Fruit fly (Drosophila melanogaster): ENCODE results near the gene Msp300.

Gene Msp300

DNA sequence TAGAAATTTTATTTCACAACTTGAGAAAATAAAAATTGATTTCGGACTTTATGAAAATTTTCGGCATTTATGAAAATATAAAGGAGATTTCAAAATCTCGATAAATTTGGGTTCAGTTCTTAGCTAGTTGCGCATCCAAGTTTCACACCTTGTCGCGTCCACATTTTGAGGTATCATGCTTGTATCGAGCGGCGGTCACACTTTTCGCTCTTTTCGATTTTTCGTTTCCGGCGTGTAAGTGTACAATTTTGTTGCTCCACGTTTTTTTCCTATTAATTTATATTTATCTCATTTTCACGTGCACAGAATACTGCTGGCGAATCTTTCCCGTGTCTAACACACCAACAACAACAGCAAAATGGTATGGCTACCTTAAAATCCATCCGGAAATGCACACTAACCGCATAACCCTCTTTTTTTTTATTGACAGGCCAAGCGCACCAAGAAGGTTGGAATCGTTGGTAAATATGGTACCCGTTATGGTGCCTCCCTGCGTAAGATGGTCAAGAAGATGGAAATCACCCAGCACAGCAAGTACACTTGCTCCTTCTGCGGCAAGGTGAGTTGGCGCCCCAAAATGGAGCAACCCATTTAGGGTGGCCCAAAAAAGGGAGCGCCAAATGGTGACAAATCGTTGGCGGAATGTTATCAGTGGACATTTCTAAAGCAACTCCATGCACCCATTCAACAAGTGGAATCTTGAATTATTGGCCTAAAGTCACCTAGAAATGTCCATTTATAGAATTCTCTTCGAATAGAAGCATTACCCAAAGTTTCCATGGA lies 29.7 kb upstream of the Msp300 start, which contains the start of gene RpL37A (continued):
- TF ChIP-seq ara (GFP tag; IDR thresholded peaks at IDR 0.05) (peak; percentile 73), ssp (GFP tag; IDR thresholded peaks at IDR 0.05) (peak; percentile 7; the same call in 1 of the 2 replicates), Dll (GFP tag; IDR thresholded peaks at IDR 0.05; ENCODE audit: partially characterized antibody) (no peak), fd96Cb (tag; optimal IDR thresholded peaks at IDR 0.05) (peak; percentile 20), CG15601 (tag; optimal IDR thresholded peaks at IDR 0.05) (peak; percentile 86), NK7.1 (GFP tag; optimal IDR thresholded peaks at IDR 0.05) (peak; percentile 67), ab (GFP tag; optimal IDR thresholded peaks at IDR 0.05) (no peak), aop (GFP tag; IDR thresholded peaks at IDR 0.05) (no peak), dmrt99B (tag; optimal IDR thresholded peaks at IDR 0.05) (peak; percentile 63), CG13287 (GFP tag; IDR thresholded peaks at IDR 0.05; ENCODE audit: partially characterized antibody) (no peak; the same call in 1 of the 2 replicates), ato (GFP tag; IDR thresholded peaks at IDR 0.05; ENCODE audit: partially characterized antibody) (no peak), HmgZ (tag; optimal IDR thresholded peaks at IDR 0.05) (peak; percentile 90), her (GFP tag; optimal IDR thresholded peaks at IDR 0.05) (peak; percentile 92), CG15011 (GFP tag; optimal IDR thresholded peaks at IDR 0.05) (peak; percentile 76), wek (GFP tag; optimal IDR thresholded peaks at IDR 0.05) (peak; percentile 79), D19A (tag; optimal IDR thresholded peaks at IDR 0.05) (peak; percentile 38), CG31365 (tag; optimal IDR thresholded peaks at IDR 0.05) (peak; percentile 79), Sox100B (GFP tag; optimal IDR thresholded peaks at IDR 0.05) (peak; percentile 80), kah (GFP tag; optimal IDR thresholded peaks at IDR 0.05) (peak; percentile 76), CG12299 (tag; optimal IDR thresholded peaks at IDR 0.05) (peak; percentile 74), onecut (GFP tag; IDR thresholded peaks at IDR 0.05) (peak; percentile 88), CG14710 (tag; optimal IDR thresholded peaks at IDR 0.05) (peak; percentile 84), nau (GFP tag; optimal IDR thresholded peaks at IDR 0.05) (peak; percentile 87), D19B (GFP tag; optimal IDR thresholded peaks at IDR 0.05) (peak; percentile 64), CG3726 (GFP tag; IDR thresholded peaks at IDR 0.05) (0 out of 3 replicates have a peak, but pooled peaks have one; percentile 14), Sox102F (GFP tag; optimal IDR thresholded peaks at IDR 0.05) (no peak), CG9797 (GFP tag; optimal IDR thresholded peaks at IDR 0.05) (peak; percentile 96), al (GFP tag; IDR thresholded peaks at IDR 0.05) (no peak), CG15479 (GFP tag; optimal IDR thresholded peaks at IDR 0.05) (no peak), crol (GFP tag; IDR thresholded peaks at IDR 0.05) (0 out of 2 replicates have a peak, but pooled peaks have one; percentile 21), CG7357 (GFP tag; IDR thresholded peaks at IDR 0.05) (no peak), Xbp1 (GFP tag; optimal IDR thresholded peaks at IDR 0.05) (peak; percentile 75), Oaz (GFP tag; IDR thresholded peaks at IDR 0.05) (peak; percentile 25; the same call in 1 of the 2 replicates), CG14050 (GFP tag; IDR thresholded peaks at IDR 0.05) (peak; percentile 69; the same call in 2 of the 3 replicates), lilli (GFP tag; optimal IDR thresholded peaks at IDR 0.05) (peak; percentile 63), CG6175 (GFP tag; IDR thresholded peaks at IDR 0.05) (peak; percentile 72; the same call in 2 of the 3 replicates), jing (GFP tag; optimal IDR thresholded peaks at IDR 0.05) (no peak), CG18011 (GFP tag; optimal IDR thresholded peaks at IDR 0.05) (peak; percentile 31), CG17829 (tag; optimal IDR thresholded peaks at IDR 0.05) (peak; percentile 84), jigr1 (GFP tag; IDR thresholded peaks at IDR 0.05) (no peak), schlank (tag; optimal IDR thresholded peaks at IDR 0.05) (peak; percentile 82), tup (GFP tag; optimal IDR thresholded peaks at IDR 0.05) (peak; percentile 30), CG11093 (GFP tag; IDR thresholded peaks at IDR 0.05) (no peak), HLH4C (GFP tag; IDR thresholded peaks at IDR 0.05; ENCODE audit: partially characterized antibody) (no peak; the same call in 2 of the 3 replicates), CG10321 (GFP tag; IDR thresholded peaks at IDR 0.05) (peak; percentile 58; the same call in 1 of the 2 replicates), grau (tag; optimal IDR thresholded peaks at IDR 0.05) (peak; percentile 73), HmgD (GFP tag; optimal IDR thresholded peaks at IDR 0.05) (peak; percentile 65), Hmx (GFP tag; optimal IDR thresholded peaks at IDR 0.05) (peak; percentile 13)

Data from whole organism, embryonic.